Fruit fly (Drosophila melanogaster) whole organism, embryonic: ENCODE results near the gene CG6048.

Experiments used
- Ada2b ChIP-seq: fragments of 200-800 bp; sonication (Bioruptor generic); IDR thresholded peaks from 2 replicates; pipeline ENCODE4 v1.3.6; 2022; ENCODE audit warnings: missing biosample characterization, missing genetic modification characterization
- CG10147 ChIP-seq: fragments of 200-800 bp; sonication (Bioruptor generic); optimal IDR thresholded peaks from 2 replicates; lab custom pipeline; 2019; ENCODE audit warnings: missing biosample characterization, mild to moderate bottlenecking, missing genetic modification characterization, moderate library complexity
- CG12659 ChIP-seq: fragments of 200-800 bp; sonication (Bioruptor generic); optimal IDR thresholded peaks from 3 replicates; lab custom pipeline; 2017; ENCODE audit warnings: mild to moderate bottlenecking, missing biosample characterization, missing genetic modification reagents, missing genetic modification characterization
- CG15479 ChIP-seq: fragments of 200-800 bp; sonication (Bioruptor generic); optimal IDR thresholded peaks from 3 replicates; lab custom pipeline; 2019; ENCODE audit warnings: missing biosample characterization, mild to moderate bottlenecking, missing genetic modification characterization, moderate library complexity
- Elba2 ChIP-seq: fragments of 200-800 bp; sonication (Bioruptor generic); optimal IDR thresholded peaks from 3 replicates; lab custom pipeline; 2016; ENCODE audit warnings: missing biosample characterization, missing genetic modification characterization
- Gug ChIP-seq: fragments of 200-800 bp; sonication (Bioruptor generic); IDR thresholded peaks from 4 replicates; pipeline ENCODE4 v1.3.6; 2022; ENCODE audit warnings: missing biosample characterization, missing genetic modification characterization
- Opbp ChIP-seq: fragments of 200-800 bp; sonication (Bioruptor generic); IDR thresholded peaks from 3 replicates; pipeline ENCODE4 v1.3.6; 2022; ENCODE audit warnings: missing biosample characterization, missing genetic modification characterization; ENCODE audit not compliant: partially characterized antibody
- abd-A ChIP-seq: fragments of 200-800 bp; sonication (Bioruptor generic); optimal IDR thresholded peaks from 3 replicates; lab custom pipeline; 2019; ENCODE audit warnings: missing biosample characterization, mild to moderate bottlenecking, missing genetic modification characterization, moderate library complexity
- amos ChIP-seq: fragments of 200-800 bp; sonication (Bioruptor generic); IDR thresholded peaks from 2 replicates; pipeline ENCODE4 v1.3.6; 2022; ENCODE audit warnings: missing biosample characterization, missing genetic modification characterization; ENCODE audit not compliant: partially characterized antibody
- chn ChIP-seq: fragments of 200-800 bp; sonication (Bioruptor generic); optimal IDR thresholded peaks from 2 replicates; lab custom pipeline; 2016; ENCODE audit warnings: missing biosample characterization, missing genetic modification characterization
- luna ChIP-seq: fragments of 200-800 bp; sonication (Bioruptor generic); optimal IDR thresholded peaks from 2 replicates; lab custom pipeline; 2016; ENCODE audit warnings: missing biosample characterization, missing genetic modification characterization
- mirr ChIP-seq: fragments of 200-800 bp; sonication (Bioruptor generic); optimal IDR thresholded peaks from 3 replicates; lab custom pipeline; 2018; ENCODE audit warnings: missing biosample characterization, mild to moderate bottlenecking, missing genetic modification characterization
- trem ChIP-seq: fragments of 200-800 bp; optimal IDR thresholded peaks from 3 replicates; lab custom pipeline; 2019; ENCODE audit warnings: missing biosample characterization, mild to moderate bottlenecking, missing genetic modification characterization, moderate library complexity
- wdn ChIP-seq: fragments of 200-800 bp; sonication (Bioruptor generic); IDR thresholded peaks from 2 replicates; pipeline ENCODE4 v1.3.6; 2022; ENCODE audit warnings: missing biosample characterization, missing genetic modification characterization

- TF ChIP-seq mirr (GFP tag; lab: Kevin White, UChicago) (no peak), chn (GFP tag; lab: Kevin White, UChicago) (no peak), amos (GFP tag; lab: Robert Waterston, UW) (no peak), CG15479 (GFP tag; lab: Kevin White, UChicago) (no peak), luna (GFP tag; lab: Kevin White, UChicago) (no peak), Opbp (GFP tag; lab: Robert Waterston, UW) (no peak), wdn (GFP tag; lab: Robert Waterston, UW) (no peak), CG12659 (no peak), Elba2 (no peak), trem (tag; lab: Kevin White, UChicago) (no peak), Gug (GFP tag; lab: Robert Waterston, UW) (no peak), CG10147 (no peak), abd-A (tag; lab: Kevin White, UChicago) (no peak), Ada2b (no peak)
Observed at dm6 chrX:5973389-5974025, 21.1 kb downstream of the CG6048 start.
